Fruit fly (Drosophila melanogaster) whole organism: Measurements from ENCODE around the gene ND-MNLL.
A peak's percentile ranks its signal among the peaks of the same experiment; 100 is the strongest.

ENCODE experiments used
- CG8478 ChIP-seq: fragments of >200 bp; optimal IDR thresholded peaks from 2 replicates; lab custom pipeline; 2018; ENCODE audit warnings: inconsistent platforms
- Dll ChIP-seq: fragments of >200 bp; optimal IDR thresholded peaks from 2 replicates; lab custom pipeline; 2017
- EcR ChIP-seq, 2 experiments: fragments of >200 bp; optimal IDR thresholded peaks; 2 replicates each; lab custom pipeline; 2017; ENCODE audit warnings: missing biosample characterization in 2 of 2, missing genetic modification characterization in 2 of 2, missing genetic modification reagents in 2 of 2
- pan ChIP-seq: fragments of >200 bp; optimal IDR thresholded peaks from 2 replicates; lab custom pipeline; 2017
- psq ChIP-seq: fragments of >200 bp; optimal IDR thresholded peaks from 2 replicates; lab custom pipeline; 2017
- usp ChIP-seq: fragments of >200 bp; optimal IDR thresholded peaks from 2 replicates; lab custom pipeline; 2017; ENCODE audit warnings: missing biosample characterization, missing genetic modification characterization, mixed read lengths

Gene ND-MNLL

dm6 chrX:7893411-7894122, at the start of gene ND-MNLL, which contains the start of the genes CG45089 and p115:
Gene ND-MNLL, minus strand, starts transcription at chrX:7893798.
Gene CG45089, minus strand, starts transcription at chrX:7893798.
Gene p115, plus strand, starts transcription at chrX:7894031.
- TF ChIP-seq Dll = no peak
- no peak for TF ChIP-seq EcR (GFP tag; optimal IDR thresholded peaks at IDR 0.05; lab: Kevin White, UChicago)
- no peak for TF ChIP-seq pan (lab: Kevin White, UChicago)
- no peak for TF ChIP-seq usp (GFP tag; lab: Kevin White, UChicago)
- no peak for TF ChIP-seq psq (lab: Kevin White, UChicago)
- no peak for TF ChIP-seq CG8478

dm6 chrX:7938482-7938804, 44.8 kb upstream of the ND-MNLL start:
- TF ChIP-seq psq (lab: Kevin White, UChicago) (no peak), EcR (GFP tag; optimal IDR thresholded peaks at IDR 0.05; lab: Kevin White, UChicago) (no peak), Dll (no peak), pan (lab: Kevin White, UChicago) (no peak), CG8478 (no peak), usp (GFP tag; lab: Kevin White, UChicago) (no peak)

DNA sequence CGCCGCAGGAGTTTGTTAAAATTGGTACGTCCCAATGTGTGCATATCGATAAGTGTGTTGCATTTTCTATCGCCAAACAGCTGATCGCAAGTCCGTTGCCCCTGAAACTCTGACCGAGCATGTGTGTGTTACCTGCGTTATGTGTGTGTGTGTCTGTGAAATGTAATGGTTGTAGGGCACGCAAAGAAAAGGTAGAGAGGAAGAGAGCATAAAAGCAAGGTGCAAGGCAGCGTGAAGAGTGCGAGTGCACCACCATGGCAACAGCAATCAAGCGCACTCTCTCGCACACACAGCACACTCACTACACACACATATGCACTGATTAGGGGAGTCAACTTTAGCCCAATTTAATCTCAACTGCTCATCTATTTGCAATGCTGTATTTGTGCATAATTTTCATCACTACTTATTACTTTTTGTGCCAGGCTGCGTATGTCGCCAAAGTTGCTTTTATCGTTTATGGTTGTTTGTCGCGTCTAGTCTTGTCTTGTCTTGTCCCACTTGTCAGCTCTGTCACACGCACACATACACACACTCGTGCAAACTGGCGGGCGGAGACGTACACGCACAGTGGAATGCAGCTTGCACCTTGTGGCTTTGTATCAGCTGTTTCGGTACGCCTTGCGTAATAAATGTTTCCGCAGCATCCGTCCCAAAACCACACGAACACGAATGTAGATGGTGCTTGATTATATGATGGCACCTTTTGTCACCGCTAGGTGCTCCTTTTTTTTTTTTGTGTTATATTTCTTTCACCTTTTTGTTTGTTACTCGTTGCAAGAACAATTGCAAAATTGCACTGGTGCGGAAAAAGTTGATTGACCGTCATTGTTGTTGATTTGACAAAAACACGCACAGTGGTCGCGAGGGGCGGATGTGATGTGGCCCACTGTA, 44.2 kb upstream of the ND-MNLL start:
- no peak for TF ChIP-seq Dll
- no peak for TF ChIP-seq pan (lab: Kevin White, UChicago)
- peak in 1 of 2 experiments; percentile 91 for TF ChIP-seq EcR (GFP tag; optimal IDR thresholded peaks at IDR 0.05; lab: Kevin White, UChicago)
- TF ChIP-seq CG8478 = peak; percentile 34

DNA sequence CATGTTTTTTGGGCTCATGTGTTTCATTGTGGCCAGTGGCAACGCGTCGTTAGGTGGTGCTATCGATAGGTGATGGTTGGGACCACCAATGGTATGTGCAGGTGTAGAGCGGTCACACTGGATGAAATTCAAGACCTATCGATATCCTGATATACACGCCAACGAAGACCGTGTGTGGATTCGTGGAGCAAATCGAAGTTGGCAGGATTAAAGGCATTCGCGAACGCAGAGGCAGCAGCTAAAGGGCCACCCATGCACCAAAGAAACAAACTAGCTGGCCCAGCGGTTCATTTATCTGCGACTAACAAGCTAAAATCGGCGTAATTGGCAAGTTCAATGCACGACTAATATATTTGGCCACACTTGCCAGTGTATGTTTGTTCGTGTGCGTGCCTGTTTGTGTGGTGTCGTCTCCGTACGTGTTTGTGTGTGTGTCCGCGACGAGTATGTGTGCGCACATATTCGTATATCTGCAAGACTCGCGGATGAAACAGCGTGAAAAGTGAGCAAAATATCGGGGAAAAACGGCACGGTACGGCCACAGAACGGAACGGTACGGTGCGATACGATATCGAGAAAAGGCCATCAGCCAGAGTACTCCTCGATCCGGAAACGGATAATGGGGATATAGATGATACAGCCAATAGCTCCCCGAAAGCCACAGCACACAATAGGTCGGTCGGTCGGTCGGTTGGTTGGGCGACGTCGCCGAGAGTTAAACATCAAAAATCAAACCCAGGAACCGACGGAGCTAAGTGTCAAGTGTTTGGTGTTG, 42.4 kb upstream of the ND-MNLL start, which contains the start of gene Ubr3:
Ubr3 (plus strand) TSS at position 99 of the 775 bp plus-strand sequence.
- TF ChIP-seq EcR (GFP tag; optimal IDR thresholded peaks at IDR 0.05; lab: Kevin White, UChicago) (no peak), pan (lab: Kevin White, UChicago) (no peak)

- no peak for TF ChIP-seq CG8478
- no peak for TF ChIP-seq pan (lab: Kevin White, UChicago)
- no peak for TF ChIP-seq usp (GFP tag; lab: Kevin White, UChicago)
- no peak for TF ChIP-seq psq (lab: Kevin White, UChicago)
- TF ChIP-seq Dll = no peak
- no peak for TF ChIP-seq EcR (GFP tag; optimal IDR thresholded peaks at IDR 0.05; lab: Kevin White, UChicago)
Measured at dm6 chrX:7934679-7935078, 41.1 kb upstream of the ND-MNLL start, which contains the start of gene RpS14b. Gene RpS14b, plus strand, starts transcription at chrX:7934898.

DNA sequence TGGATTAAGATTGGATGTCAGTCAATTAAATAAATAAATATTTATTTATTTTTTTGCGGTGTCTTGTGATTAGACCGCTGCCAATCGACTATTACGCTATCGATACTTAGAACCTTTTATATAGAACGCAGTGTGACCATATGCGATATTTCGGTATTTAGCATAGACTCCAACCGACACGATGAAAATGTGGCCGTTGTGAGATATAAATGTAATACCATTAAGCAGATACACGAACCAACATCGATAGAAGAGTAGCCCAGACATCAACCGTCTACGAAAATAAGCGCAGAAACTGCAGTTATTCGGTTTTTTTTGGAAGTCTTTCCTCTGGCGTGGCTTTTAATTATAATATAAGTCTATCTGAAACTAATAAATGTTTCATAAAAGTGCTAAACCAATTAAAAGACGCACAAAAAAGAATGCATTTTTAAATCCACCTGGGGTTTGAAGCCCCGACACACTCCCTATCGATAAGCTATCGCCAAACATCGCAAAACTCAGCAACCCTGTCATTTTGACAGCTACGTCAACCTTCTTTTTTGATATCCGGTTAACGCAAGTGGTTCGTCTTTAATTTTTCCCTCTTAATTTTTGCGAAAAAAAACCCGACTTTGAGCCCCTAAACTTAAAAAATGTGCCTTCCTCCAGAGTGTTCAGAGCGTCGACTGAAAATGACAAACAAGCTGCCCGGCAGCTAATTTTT, 39.8 kb upstream of the ND-MNLL start, which contains the start of the genes Dhdds and RpS14a:
Dhdds (minus strand) TSS at position 142 of the 706 bp plus-strand sequence.
RpS14a (plus strand) TSS at position 533 of the 706 bp plus-strand sequence.
- TF ChIP-seq CG8478 (no peak), usp (GFP tag; lab: Kevin White, UChicago) (no peak), Dll (no peak), EcR (GFP tag; optimal IDR thresholded peaks at IDR 0.05; lab: Kevin White, UChicago) (no peak), pan (lab: Kevin White, UChicago) (no peak), psq (lab: Kevin White, UChicago) (no peak)

DNA sequence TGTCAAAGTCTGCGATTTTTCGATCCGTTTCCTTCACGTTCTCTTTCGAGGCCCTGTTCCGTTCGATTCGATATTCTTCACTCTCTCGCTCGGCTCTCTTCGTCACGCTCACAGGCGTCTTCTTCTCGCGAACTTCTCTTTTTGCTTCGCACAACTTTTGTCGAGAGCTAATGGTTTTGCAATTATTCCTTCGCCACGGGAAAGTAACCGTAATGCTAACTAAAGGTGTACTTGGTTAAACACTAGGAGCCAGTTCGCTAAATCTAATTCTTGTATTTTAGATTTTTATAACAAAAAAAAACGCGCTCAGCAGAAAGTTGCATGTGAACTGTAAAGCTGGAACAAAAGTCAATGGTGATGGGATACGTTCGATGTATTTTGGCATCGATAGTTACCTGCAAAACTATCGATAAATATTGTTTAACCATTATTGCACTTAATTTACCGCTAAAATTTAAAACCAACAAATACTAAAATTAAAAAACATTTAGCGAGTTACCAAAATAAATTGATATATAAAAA, 37.5 kb upstream of the ND-MNLL start, which contains the start of gene mahe:
mahe (minus strand) TSS at position 355 of the 522 bp plus-strand sequence.
- TF ChIP-seq usp (GFP tag; lab: Kevin White, UChicago) = no peak
- no peak for TF ChIP-seq EcR (GFP tag; optimal IDR thresholded peaks at IDR 0.05; lab: Kevin White, UChicago)
- no peak for TF ChIP-seq Dll
- TF ChIP-seq psq (lab: Kevin White, UChicago) = no peak
- no peak for TF ChIP-seq CG8478
- TF ChIP-seq pan (lab: Kevin White, UChicago) = no peak

DNA sequence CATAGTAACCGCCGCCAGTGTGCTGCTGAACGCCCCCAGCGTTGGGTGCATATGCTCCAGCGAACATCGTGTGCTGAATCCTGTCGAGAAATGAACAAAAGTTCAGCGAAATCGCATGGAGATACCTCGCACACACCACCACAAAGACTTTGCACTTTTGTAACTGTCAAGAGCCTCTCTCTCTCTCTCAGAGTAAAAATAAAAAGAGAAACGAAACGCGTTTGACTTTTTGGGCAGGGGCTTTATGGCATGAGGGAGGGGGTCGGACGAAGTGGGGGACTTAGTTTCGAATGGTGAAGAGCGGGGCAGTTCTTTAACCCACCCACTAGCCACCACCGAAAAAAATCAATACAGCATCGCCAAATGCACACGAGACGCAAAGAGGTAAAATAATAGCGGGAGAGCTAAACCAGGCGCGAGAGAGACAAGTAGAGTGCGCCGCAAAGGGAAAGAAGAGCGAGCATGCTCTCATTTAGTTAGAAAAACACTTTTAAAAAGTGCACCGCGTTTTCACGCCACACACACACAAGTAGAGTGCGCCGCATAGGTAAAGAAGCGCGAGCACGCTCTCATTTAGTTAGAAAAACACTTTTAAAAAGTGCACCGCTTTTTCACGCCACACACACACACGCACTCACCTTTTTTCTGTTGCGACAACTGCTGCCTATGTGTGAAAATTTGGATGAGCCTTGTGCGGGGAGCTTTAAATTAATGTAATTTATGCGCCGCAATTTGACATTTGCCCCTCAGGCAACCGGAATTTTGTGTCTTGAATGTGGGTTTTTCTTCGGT, 36.8 kb upstream of the ND-MNLL start:
- TF ChIP-seq CG8478 (peak; percentile 0), psq (lab: Kevin White, UChicago) (no peak), pan (lab: Kevin White, UChicago) (no peak), Dll (peak; percentile 84)

dm6 chrX:7924913-7925312, 31.3 kb upstream of the ND-MNLL start:
- TF ChIP-seq psq (lab: Kevin White, UChicago) (no peak), EcR (GFP tag; optimal IDR thresholded peaks at IDR 0.05; lab: Kevin White, UChicago) (no peak), pan (lab: Kevin White, UChicago) (no peak), CG8478 (no peak), Dll (no peak), usp (GFP tag; lab: Kevin White, UChicago) (no peak)

dm6 chrX:7923063-7923462, 29.5 kb upstream of the ND-MNLL start:
- no peak for TF ChIP-seq CG8478
- TF ChIP-seq usp (GFP tag; lab: Kevin White, UChicago) = no peak
- TF ChIP-seq Dll = no peak
